Worm (Caenorhabditis elegans): Measurements from ENCODE around the gene yju-2.

Gene yju-2

DNA sequence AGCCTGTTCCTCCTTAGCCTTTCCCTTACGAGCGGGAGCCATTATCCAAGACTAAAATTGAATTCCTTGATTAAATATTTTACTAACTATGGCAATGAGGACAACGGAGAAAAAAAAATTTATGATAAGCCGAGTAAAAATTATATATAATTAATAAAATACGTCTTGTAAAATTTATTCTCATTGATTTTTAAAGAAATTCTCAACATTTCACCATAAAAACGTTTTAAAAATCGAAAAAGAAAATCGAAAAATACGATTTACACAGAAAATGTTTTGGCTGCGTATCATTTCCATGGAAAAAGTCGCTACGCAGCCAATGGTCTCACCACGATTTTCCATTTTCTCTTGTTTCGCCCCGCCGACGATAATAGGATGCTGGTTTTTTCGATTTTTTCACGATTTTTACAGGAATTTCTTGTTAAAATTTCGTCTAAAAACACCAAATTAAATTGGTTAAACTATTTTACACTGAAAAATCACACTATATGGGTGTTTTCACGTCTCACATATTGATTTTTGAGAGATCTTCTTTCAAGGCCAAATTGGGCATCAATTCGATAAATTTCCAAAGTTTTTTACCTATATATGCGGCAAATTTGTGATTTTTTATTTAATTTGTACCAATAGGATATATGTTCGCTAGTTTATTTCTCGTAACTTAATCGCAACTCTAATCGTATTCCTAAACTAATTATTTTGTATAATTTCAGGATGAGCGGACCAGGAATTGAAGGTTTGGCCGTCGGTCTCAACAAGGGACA is 4.4 kb upstream of the yju-2 start, which contains the start of the genes rps-14 and rpl-36 (continued):
- TF ChIP-seq xnd-1 (tag; optimal IDR thresholded peaks at IDR 0.05) = no peak
- no peak for TF ChIP-seq F10E7.11 (tag; optimal IDR thresholded peaks at IDR 0.05)
- no peak for TF ChIP-seq die-1 (tag; optimal IDR thresholded peaks at IDR 0.05)
- TF ChIP-seq T26A5.8 (tag; optimal IDR thresholded peaks at IDR 0.05) = no peak
- no peak for TF ChIP-seq dpl-1 (GFP tag; optimal IDR thresholded peaks at IDR 0.05)
- no peak for TF ChIP-seq nhr-90 (tag; optimal IDR thresholded peaks at IDR 0.05)
- TF ChIP-seq repo-1 (tag; optimal IDR thresholded peaks at IDR 0.05) = no peak
- TF ChIP-seq lsl-1 (GFP tag; optimal IDR thresholded peaks at IDR 0.05) = peak; percentile 13
- TF ChIP-seq lin-26 (GFP tag; IDR thresholded peaks at IDR 0.05) = no peak
- TF ChIP-seq hmg-1.2 (GFP tag; IDR thresholded peaks at IDR 0.05) = peak; percentile 87
- no peak for TF ChIP-seq Y95B8A.8 (GFP tag; IDR thresholded peaks at IDR 0.05)
- no peak for TF ChIP-seq fkh-3 (tag; optimal IDR thresholded peaks at IDR 0.05)
- no peak for TF ChIP-seq nhr-179 (tag; optimal IDR thresholded peaks at IDR 0.05)
- no peak for TF ChIP-seq cebp-1 (GFP tag; IDR thresholded peaks at IDR 0.05)
- peak; percentile 77 for TF ChIP-seq cebp-1 (tag; optimal IDR thresholded peaks at IDR 0.05)
- no peak for TF ChIP-seq nhr-120 (GFP tag; IDR thresholded peaks at IDR 0.05)
- TF ChIP-seq F49E8.2 (tag; optimal IDR thresholded peaks at IDR 0.05; ENCODE audit: insufficient read depth) = peak; percentile 26
- TF ChIP-seq Y53F4B.3 (GFP tag; IDR thresholded peaks at IDR 0.05) = no peak
- no peak for TF ChIP-seq zfh-2 (GFP tag; conservative IDR thresholded peaks at IDR 0.05)
- TF ChIP-seq ekl-4 (GFP tag; IDR thresholded peaks at IDR 0.05) = peak; percentile 36; the same call in 1 of the 2 replicates
- peak; percentile 88 for TF ChIP-seq madf-3 (GFP tag; IDR thresholded peaks at IDR 0.05)
- no peak for TF ChIP-seq nhr-27 (tag; optimal IDR thresholded peaks at IDR 0.05)
- TF ChIP-seq ama-1 (optimal IDR thresholded peaks at IDR 0.05) = no peak
- no peak for TF ChIP-seq ama-1 (GFP tag; optimal IDR thresholded peaks at IDR 0.05)
- TF ChIP-seq Y67H2A.10 (GFP tag; conservative IDR thresholded peaks at IDR 0.05) = peak; percentile 23; the same call in 1 of the 2 replicates
- peak; percentile 61 for TF ChIP-seq ceh-27 (GFP tag; optimal IDR thresholded peaks at IDR 0.05)
- TF ChIP-seq bed-1 (GFP tag; IDR thresholded peaks at IDR 0.05) = no peak
- TF ChIP-seq B0019.2 (GFP tag; conservative IDR thresholded peaks at IDR 0.05) = no peak
- TF ChIP-seq ceh-91 (GFP tag; IDR thresholded peaks at IDR 0.05) = peak; percentile 62; the same call in 1 of the 2 replicates
- no peak for TF ChIP-seq ztf-28 (GFP tag; IDR thresholded peaks at IDR 0.05)
- TF ChIP-seq athp-1 (tag; optimal IDR thresholded peaks at IDR 0.05) = no peak
- no peak for TF ChIP-seq ceh-40 (GFP tag; IDR thresholded peaks at IDR 0.05)
- TF ChIP-seq K11D2.4 (GFP tag; IDR thresholded peaks at IDR 0.05) = 0 out of 2 replicates have a peak, but pooled peaks have one; percentile 34
- no peak for TF ChIP-seq B0261.1 (tag; optimal IDR thresholded peaks at IDR 0.05)
- TF ChIP-seq somi-1 (GFP tag; optimal IDR thresholded peaks at IDR 0.05) = no peak
- TF ChIP-seq dox-1 (GFP tag; IDR thresholded peaks at IDR 0.05) = peak; percentile 41; the same call in 1 of the 2 replicates
- TF ChIP-seq nfya-1 (tag; optimal IDR thresholded peaks at IDR 0.05; ENCODE audit: borderline replicate concordance, insufficient read depth) = no peak
- peak; percentile 40 for TF ChIP-seq snpc-1.1 (tag; optimal IDR thresholded peaks at IDR 0.05; ENCODE audit: insufficient read depth)
- no peak for TF ChIP-seq mxl-1 (tag; optimal IDR thresholded peaks at IDR 0.05)
- TF ChIP-seq lir-1 (GFP tag; conservative IDR thresholded peaks at IDR 0.05) = no peak; the same call in 1 of the 2 replicates
- TF ChIP-seq snpc-3.4 (tag; optimal IDR thresholded peaks at IDR 0.05) = peak; percentile 70
- TF ChIP-seq F55B11.4 (tag; optimal IDR thresholded peaks at IDR 0.05; ENCODE audit: borderline replicate concordance, insufficient read depth) = no peak
- TF ChIP-seq dpff-1 (tag; optimal IDR thresholded peaks at IDR 0.05) = no peak
- peak; percentile 71 for TF ChIP-seq D2030.7 (GFP tag; IDR thresholded peaks at IDR 0.05)
- TF ChIP-seq chd-7 (tag; optimal IDR thresholded peaks at IDR 0.05) = no peak
- TF ChIP-seq him-1 (tag; optimal IDR thresholded peaks at IDR 0.05) = peak; percentile 17
- TF ChIP-seq pbrm-1 (GFP tag; IDR thresholded peaks at IDR 0.05) = peak; percentile 69
